Worm (Caenorhabditis elegans) whole organism, L4 larva: Measurements from ENCODE around the gene Y7A5A.24.

Experiments used
- D1046.2 ChIP-seq: fragments of 200-800 bp; sonication (Bioruptor generic); IDR thresholded peaks from 2 replicates; pipeline ENCODE4 v1.3.6; 2022; ENCODE audit warnings: missing genetic modification characterization, missing compliant biosample characterization
- F10B5.3 ChIP-seq: sonication (generic microtip); optimal IDR thresholded peaks from 2 replicates; lab custom pipeline; 2016; ENCODE audit warnings: mild to moderate bottlenecking, missing genetic modification characterization, missing compliant biosample characterization
- F44E2.7 ChIP-seq: fragments of 200-800 bp; sonication (Bioruptor generic); IDR thresholded peaks from 2 replicates; pipeline ENCODE4 v2.1.2; 2022; ENCODE audit warnings: missing genetic modification characterization, missing compliant biosample characterization
- T26A8.4 ChIP-seq: fragments of 200-800 bp; sonication (Bioruptor generic); IDR thresholded peaks from 2 replicates; pipeline ENCODE4 v1.3.6; 2022; ENCODE audit warnings: missing genetic modification characterization, missing compliant biosample characterization
- aha-1 ChIP-seq: fragments of 150-350 bp; peaks from one replicate; lab custom pipeline; 2014; ENCODE audit warnings: missing biosample characterization, missing genetic modification characterization
- aly-2 ChIP-seq: sonication (generic microtip); optimal IDR thresholded peaks from 2 replicates; lab custom pipeline; 2018; ENCODE audit warnings: missing biosample characterization, missing genetic modification characterization
- arid-1 ChIP-seq: fragments of 200-800 bp; sonication (Bioruptor generic); conservative IDR thresholded peaks from 2 replicates; pipeline ENCODE4 v1.3.6; 2022; ENCODE audit warnings: missing genetic modification reagents, missing genetic modification characterization, missing compliant biosample characterization
- ceh-28 ChIP-seq: fragments of 150-350 bp; optimal IDR thresholded peaks from 2 replicates; lab custom pipeline; 2014; ENCODE audit warnings: missing biosample characterization, missing genetic modification reagents, missing genetic modification characterization
- ceh-32 ChIP-seq: sonication (generic microtip); optimal IDR thresholded peaks from 2 replicates; lab custom pipeline; 2016; ENCODE audit warnings: mild to moderate bottlenecking, missing genetic modification characterization, missing compliant biosample characterization; ENCODE audit not compliant: poor library complexity
- ceh-82 ChIP-seq: sonication (generic microtip); optimal IDR thresholded peaks from 2 replicates; lab custom pipeline; 2017; ENCODE audit warnings: missing biosample characterization, missing genetic modification characterization
- daf-19 ChIP-seq: fragments of 200-800 bp; sonication (Bioruptor generic); conservative IDR thresholded peaks from 2 replicates; pipeline ENCODE4 v1.3.6; 2022; ENCODE audit warnings: missing genetic modification characterization, missing compliant biosample characterization
- dmd-6 ChIP-seq: fragments of 200-800 bp; sonication (Bioruptor generic); IDR thresholded peaks from 2 replicates; pipeline ENCODE4 v1.3.6; 2022; ENCODE audit warnings: missing genetic modification reagents, missing genetic modification characterization, missing compliant biosample characterization
- dmd-8 ChIP-seq: fragments of 200-800 bp; sonication (Bioruptor generic); IDR thresholded peaks from 2 replicates; pipeline ENCODE4 v1.3.6; 2022; ENCODE audit warnings: missing genetic modification characterization, missing compliant biosample characterization
- dmd-9 ChIP-seq: fragments of 200-800 bp; sonication (Bioruptor generic); IDR thresholded peaks from 2 replicates; pipeline ENCODE4 v1.3.6; 2022; ENCODE audit warnings: missing genetic modification reagents, missing genetic modification characterization, missing compliant biosample characterization
- duxl-1 ChIP-seq: sonication (generic microtip); optimal IDR thresholded peaks from 2 replicates; lab custom pipeline; 2016; ENCODE audit warnings: mild to moderate bottlenecking, missing genetic modification characterization, moderate library complexity, missing compliant biosample characterization; ENCODE audit not compliant: poor library complexity
- dve-1 ChIP-seq: sonication (generic microtip); optimal IDR thresholded peaks from 2 replicates; lab custom pipeline; 2017; ENCODE audit warnings: antibody characterized with exemption, mild to moderate bottlenecking, missing genetic modification characterization, missing compliant biosample characterization; ENCODE audit not compliant: insufficient read depth
- egl-27 ChIP-seq: sonication (generic microtip); optimal IDR thresholded peaks from 3 replicates; lab custom pipeline; 2017; ENCODE audit warnings: missing biosample characterization, missing genetic modification reagents, missing genetic modification characterization
- egl-43 ChIP-seq: fragments of 200-800 bp; sonication (Bioruptor generic); IDR thresholded peaks from 2 replicates; pipeline ENCODE4 v1.3.6; 2022; ENCODE audit warnings: missing genetic modification reagents, missing genetic modification characterization, missing compliant biosample characterization
- fos-1 ChIP-seq: fragments of 150-350 bp; optimal IDR thresholded peaks from 2 replicates; lab custom pipeline; 2014; ENCODE audit warnings: missing biosample characterization, missing genetic modification characterization
- hlh-11 ChIP-seq: fragments of 200-800 bp; sonication (Bioruptor generic); optimal IDR thresholded peaks from 2 replicates; lab custom pipeline; 2018; ENCODE audit warnings: mild to moderate bottlenecking, missing genetic modification characterization, missing compliant biosample characterization
- hlh-30 ChIP-seq: sonication (generic microtip); optimal IDR thresholded peaks from 2 replicates; lab custom pipeline; 2017; ENCODE audit warnings: antibody characterized with exemption, mild to moderate bottlenecking, missing genetic modification characterization, missing compliant biosample characterization; ENCODE audit not compliant: insufficient read depth
- hmg-1.1 ChIP-seq: fragments of 200-800 bp; sonication (Bioruptor generic); IDR thresholded peaks from 2 replicates; pipeline ENCODE4 v1.3.6; 2022; ENCODE audit warnings: missing genetic modification reagents, missing genetic modification characterization, missing compliant biosample characterization
- lim-7 ChIP-seq: fragments of 200-800 bp; sonication (Bioruptor generic); IDR thresholded peaks from 2 replicates; pipeline ENCODE4 v1.3.6; 2022; ENCODE audit warnings: missing genetic modification characterization, missing compliant biosample characterization
- lin-1 ChIP-seq: fragments of 200-800 bp; sonication (Bioruptor generic); IDR thresholded peaks from 2 replicates; pipeline ENCODE4 v1.3.6; 2022; ENCODE audit warnings: missing genetic modification reagents, missing genetic modification characterization, missing compliant biosample characterization
- lin-13 ChIP-seq: fragments of 150-350 bp; optimal IDR thresholded peaks from 2 replicates; lab custom pipeline; 2014; ENCODE audit warnings: missing biosample characterization, missing genetic modification reagents, missing genetic modification characterization
- lin-38 ChIP-seq: fragments of 200-800 bp; sonication (Bioruptor generic); IDR thresholded peaks from 2 replicates; pipeline ENCODE4 v1.3.6; 2022; ENCODE audit warnings: missing genetic modification reagents, missing genetic modification characterization, missing compliant biosample characterization
- lin-39 ChIP-seq: fragments of 150-350 bp; optimal IDR thresholded peaks from 2 replicates; lab custom pipeline; 2014; ENCODE audit warnings: missing biosample characterization, missing genetic modification reagents, missing genetic modification characterization
- madf-5 ChIP-seq, 2 experiments: fragments of 200-800 bp; sonication (Bioruptor generic); IDR thresholded peaks; 2 replicates each; pipeline ENCODE4 v1.3.6; 2022; ENCODE audit warnings: missing compliant biosample characterization in 2 of 2, missing genetic modification characterization in 2 of 2
- madf-9 ChIP-seq: fragments of 200-800 bp; sonication (Bioruptor generic); conservative IDR thresholded peaks from 2 replicates; pipeline ENCODE4 v1.3.6; 2022; ENCODE audit warnings: missing genetic modification reagents, missing genetic modification characterization, missing compliant biosample characterization
- mdl-1 ChIP-seq, 2 experiments: fragments of 150-350 bp in 1 of 2; sonication (generic microtip) in 1 of 2; optimal IDR thresholded peaks; 2 replicates each; lab custom pipeline; 2014 to 2017; ENCODE audit warnings: missing biosample characterization in 2 of 2, missing genetic modification characterization in 2 of 2
- mdt-29 ChIP-seq: fragments of 200-800 bp; sonication (Bioruptor generic); IDR thresholded peaks from 2 replicates; pipeline ENCODE4 v1.3.6; 2022; ENCODE audit warnings: missing genetic modification reagents, missing genetic modification characterization, missing compliant biosample characterization
- mep-1 ChIP-seq: fragments of 150-350 bp; sonication (generic microtip); optimal IDR thresholded peaks from 3 replicates; lab custom pipeline; 2014; ENCODE audit warnings: missing biosample characterization, missing genetic modification characterization
- mes-2 ChIP-seq: sonication (generic microtip); optimal IDR thresholded peaks from 2 replicates; lab custom pipeline; 2016; ENCODE audit warnings: missing genotype, mild to moderate bottlenecking, missing genetic modification characterization, missing compliant biosample characterization; ENCODE audit not compliant: poor library complexity, severe bottlenecking
- nhr-10 ChIP-seq: fragments of 150-350 bp; optimal IDR thresholded peaks from 2 replicates; lab custom pipeline; 2014; ENCODE audit warnings: missing biosample characterization, missing genetic modification characterization
- nhr-102 ChIP-seq: sonication (generic microtip); optimal IDR thresholded peaks from 2 replicates; lab custom pipeline; 2016; ENCODE audit warnings: mild to moderate bottlenecking, missing genetic modification characterization, moderate library complexity, missing compliant biosample characterization
- nhr-11 ChIP-seq: fragments of 150-350 bp; optimal IDR thresholded peaks from 2 replicates; lab custom pipeline; 2014; ENCODE audit warnings: missing biosample characterization, missing genetic modification characterization
- nhr-111 ChIP-seq: fragments of 200-800 bp; sonication (Bioruptor generic); optimal IDR thresholded peaks from 2 replicates; lab custom pipeline; 2018; ENCODE audit warnings: mild to moderate bottlenecking, missing genetic modification characterization, missing compliant biosample characterization
- nhr-28 ChIP-seq: fragments of 150-350 bp; optimal IDR thresholded peaks from 2 replicates; lab custom pipeline; 2014; ENCODE audit warnings: missing biosample characterization, missing genetic modification characterization
- nhr-42 ChIP-seq: fragments of 200-800 bp; sonication (Bioruptor generic); IDR thresholded peaks from 2 replicates; pipeline ENCODE4 v1.3.6; 2022; ENCODE audit warnings: missing genetic modification characterization, missing compliant biosample characterization
- nhr-48 ChIP-seq: sonication (generic microtip); optimal IDR thresholded peaks from 2 replicates; lab custom pipeline; 2016; ENCODE audit warnings: mild to moderate bottlenecking, missing genetic modification characterization, missing compliant biosample characterization
- nhr-6 ChIP-seq: fragments of 150-350 bp; optimal IDR thresholded peaks from 2 replicates; lab custom pipeline; 2014; ENCODE audit warnings: missing biosample characterization, missing genetic modification characterization
- nhr-76 ChIP-seq: fragments of 150-350 bp; optimal IDR thresholded peaks from 2 replicates; lab custom pipeline; 2014; ENCODE audit warnings: missing biosample characterization, missing genetic modification characterization
- php-3 ChIP-seq: fragments of 200-800 bp; sonication (Bioruptor generic); IDR thresholded peaks from 2 replicates; pipeline ENCODE4 v1.3.6; 2022; ENCODE audit warnings: missing genetic modification reagents, missing genetic modification characterization, missing compliant biosample characterization
- snpc-4 ChIP-seq: fragments of 150-350 bp; optimal IDR thresholded peaks from 2 replicates; lab custom pipeline; 2014; ENCODE audit warnings: missing biosample characterization, missing genetic modification characterization
- spr-1 ChIP-seq: sonication (generic microtip); optimal IDR thresholded peaks from 2 replicates; lab custom pipeline; 2016; ENCODE audit warnings: mild to moderate bottlenecking, missing genetic modification characterization, missing compliant biosample characterization
- tag-97 ChIP-seq: fragments of 200-800 bp; sonication (Bioruptor generic); IDR thresholded peaks from 2 replicates; pipeline ENCODE4 v1.3.6; 2022; ENCODE audit warnings: missing genetic modification characterization, missing compliant biosample characterization
- tra-1 ChIP-seq: fragments of 200-800 bp; sonication (Bioruptor generic); IDR thresholded peaks from 2 replicates; pipeline ENCODE4 v1.3.6; 2022; ENCODE audit warnings: missing genetic modification reagents, missing genetic modification characterization, missing compliant biosample characterization
- zip-11 ChIP-seq: fragments of 200-800 bp; sonication (Bioruptor generic); IDR thresholded peaks from 2 replicates; pipeline ENCODE4 v1.3.6; 2022; ENCODE audit warnings: missing genetic modification characterization, missing compliant biosample characterization
- ztf-7 ChIP-seq: fragments of 150-350 bp; optimal IDR thresholded peaks from 2 replicates; lab custom pipeline; 2014; ENCODE audit warnings: missing biosample characterization, missing genetic modification characterization

The Y7A5A.24 gene

DNA sequence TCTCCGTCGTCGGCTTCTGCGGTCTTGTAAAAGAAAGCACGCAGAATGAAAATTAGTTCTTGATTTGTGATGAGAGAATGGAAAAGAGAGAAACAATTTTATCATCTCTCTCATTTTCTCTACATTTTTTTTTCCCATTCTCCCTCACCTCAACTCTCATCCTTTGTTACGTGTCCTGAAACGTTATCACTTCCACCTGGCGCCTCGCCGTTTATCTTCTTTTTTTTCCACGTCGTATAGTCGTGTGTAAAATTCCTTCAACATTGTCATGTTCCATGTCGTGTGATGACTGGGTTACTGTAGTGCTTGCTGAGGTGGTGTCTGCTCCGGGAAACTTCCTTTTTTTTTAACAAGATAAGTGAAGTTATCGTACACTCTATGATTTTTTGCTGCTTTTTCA, 2.4 kb downstream of the Y7A5A.24 start (continued):
- peak; percentile 34; the same call in 1 of the 2 replicates for TF ChIP-seq mdt-29 (GFP tag; lab: Robert Waterston, UW)
- peak; percentile 34 for TF ChIP-seq nhr-11 (tag; lab: Kevin White, UChicago)
- no peak for TF ChIP-seq F10B5.3 (tag; lab: Kevin White, UChicago)

DNA sequence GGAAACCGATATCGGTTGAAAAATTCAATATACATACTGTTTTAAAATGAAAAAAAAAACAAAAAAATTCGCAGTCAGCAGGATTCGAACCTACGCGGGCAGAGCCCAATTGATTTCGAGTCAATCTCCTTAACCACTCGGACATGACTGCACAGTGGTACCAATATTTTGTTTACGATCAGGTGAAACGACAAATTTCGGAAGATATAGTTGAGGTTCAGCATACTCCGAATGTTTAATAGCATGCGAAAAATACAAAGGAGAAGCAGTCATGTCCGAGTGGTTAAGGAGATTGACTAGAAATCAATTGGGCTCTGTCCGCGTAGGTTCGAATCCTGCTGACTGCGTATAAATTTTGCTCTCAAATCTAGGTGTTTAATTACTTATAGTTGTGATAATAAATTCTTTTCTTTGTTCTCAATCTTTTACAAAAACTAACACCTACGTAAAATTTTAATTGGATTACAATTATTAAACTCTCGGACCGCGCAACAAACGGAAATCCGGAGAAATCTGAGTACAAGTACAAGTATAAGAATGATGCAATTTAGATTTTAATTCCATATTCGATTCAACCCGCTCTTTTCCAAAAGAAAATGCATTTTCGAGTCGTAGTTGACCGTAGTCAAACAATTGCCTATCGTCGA, 8.5 kb downstream of the Y7A5A.24 start, which contains the start of gene Y7A5A.13:
TSS of gene Y7A5A.13 (plus strand) at position 597 of the 647 bp plus-strand sequence.
- no peak for TF ChIP-seq php-3 (GFP tag; lab: Robert Waterston, UW)
- no peak for TF ChIP-seq ceh-28 (tag; lab: Kevin White, UChicago)
- TF ChIP-seq dmd-9 = peak; percentile 54; the same call in 1 of the 2 replicates
- no peak for TF ChIP-seq hlh-30 (tag; lab: Kevin White, UChicago)
- TF ChIP-seq fos-1 = no peak
- TF ChIP-seq nhr-111 (GFP tag; lab: Kevin White, UChicago) = peak; percentile 4
- TF ChIP-seq lin-38 (GFP tag; lab: Robert Waterston, UW) = peak; percentile 68
- peak; percentile 81 for TF ChIP-seq lim-7 (GFP tag; lab: Robert Waterston, UW)
- peak; percentile 61 for TF ChIP-seq dve-1 (tag; lab: Kevin White, UChicago)
- no peak for TF ChIP-seq aly-2 (tag; lab: Kevin White, UChicago)
- 0 out of 2 replicates have a peak, but pooled peaks have one; percentile 72 for TF ChIP-seq D1046.2 (GFP tag; lab: Robert Waterston, UW)
- no peak for TF ChIP-seq F10B5.3 (tag; lab: Kevin White, UChicago)
- peak; percentile 91 for TF ChIP-seq aha-1 (tag; lab: Kevin White, UChicago)
- no peak for TF ChIP-seq nhr-6 (tag; lab: Kevin White, UChicago)
- no peak for TF ChIP-seq lin-39 (tag; lab: Kevin White, UChicago)
- peak; percentile 75 for TF ChIP-seq tra-1
- no peak for TF ChIP-seq mep-1 (tag; lab: Kevin White, UChicago)
- peak; percentile 35 for TF ChIP-seq spr-1 (tag; lab: Kevin White, UChicago)
- TF ChIP-seq nhr-28 (tag; lab: Kevin White, UChicago) = no peak
- no peak for TF ChIP-seq lin-13
- no peak for TF ChIP-seq egl-27 (tag; lab: Kevin White, UChicago)
- no peak for TF ChIP-seq tag-97 (GFP tag; lab: Robert Waterston, UW)
- TF ChIP-seq madf-5 (GFP tag; IDR thresholded peaks at IDR 0.05; lab: Robert Waterston, UW) = no peak
- no peak; the same call in 1 of the 2 replicates for TF ChIP-seq madf-9 (GFP tag; lab: Robert Waterston, UW)
- TF ChIP-seq lin-1 = peak; percentile 57
- no peak for TF ChIP-seq ceh-32 (tag; lab: Kevin White, UChicago)
- TF ChIP-seq nhr-42 (GFP tag; lab: Robert Waterston, UW) = no peak
- TF ChIP-seq mes-2 = peak; percentile 58
- TF ChIP-seq snpc-4 = no peak
- TF ChIP-seq daf-19 = no peak
- TF ChIP-seq dmd-8 (GFP tag; lab: Robert Waterston, UW) = 0 out of 2 replicates have a peak, but pooled peaks have one; percentile 33
- TF ChIP-seq arid-1 = peak; percentile 51
- peak; percentile 61; the same call in 1 of the 2 replicates for TF ChIP-seq F44E2.7 (GFP tag; lab: Robert Waterston, UW)
- peak; percentile 54 for TF ChIP-seq hmg-1.1 (GFP tag; lab: Robert Waterston, UW)
- TF ChIP-seq nhr-76 = no peak
- peak; percentile 54 for TF ChIP-seq duxl-1 (tag; lab: Kevin White, UChicago)
- peak; percentile 20 for TF ChIP-seq dmd-6
- no peak for TF ChIP-seq ceh-82 (tag; lab: Kevin White, UChicago)
- peak; percentile 61 for TF ChIP-seq nhr-102 (tag; lab: Kevin White, UChicago)
- no peak for TF ChIP-seq hlh-11 (tag; lab: Kevin White, UChicago)
- 0 out of 2 replicates have a peak, but pooled peaks have one; percentile 36 for TF ChIP-seq zip-11
- no peak for TF ChIP-seq ztf-7 (tag; lab: Kevin White, UChicago)
- peak; percentile 68 for TF ChIP-seq T26A8.4 (GFP tag; lab: Robert Waterston, UW)
- peak; percentile 74 for TF ChIP-seq egl-43 (GFP tag; lab: Robert Waterston, UW)
- TF ChIP-seq nhr-48 (tag; lab: Kevin White, UChicago) = peak; percentile 51
- no peak for TF ChIP-seq mdl-1 (tag; optimal IDR thresholded peaks at IDR 0.05; lab: Kevin White, UChicago)
- no peak for TF ChIP-seq nhr-10
